Fruit fly (Drosophila melanogaster): ENCODE data around the gene CG11679.

Gene CG11679

dm6 chrX:15738890-15739550 lies at the start of gene CG11679, which contains the start of gene CG8206:
TSS of gene CG11679 (minus strand) at chrX:15738954.
TSS of gene CG8206 (plus strand) at chrX:15739230.
- TF ChIP-seq Sox102F (GFP tag; optimal IDR thresholded peaks at IDR 0.05) (no peak), CG11902 (GFP tag; optimal IDR thresholded peaks at IDR 0.05) (no peak), ss (GFP tag; optimal IDR thresholded peaks at IDR 0.05) (no peak), Eip75B (GFP tag; optimal IDR thresholded peaks at IDR 0.05) (peak; percentile 45), CG6792 (GFP tag; optimal IDR thresholded peaks at IDR 0.05) (peak; percentile 5), CG8119 (GFP tag; IDR thresholded peaks at IDR 0.05) (no peak), fd59A (GFP tag; optimal IDR thresholded peaks at IDR 0.05) (no peak), eg (GFP tag; IDR thresholded peaks at IDR 0.05) (peak; percentile 34; the same call in 1 of the 3 replicates), acj6 (GFP tag; optimal IDR thresholded peaks at IDR 0.05) (peak; percentile 33), Gug (GFP tag; IDR thresholded peaks at IDR 0.05) (no peak), CG11762 (GFP tag; optimal IDR thresholded peaks at IDR 0.05; ENCODE audit: insufficient read depth) (no peak), CG34406 (GFP tag; optimal IDR thresholded peaks at IDR 0.05) (no peak), Ets21C (GFP tag; optimal IDR thresholded peaks at IDR 0.05) (peak; percentile 39), Ets96B (tag; optimal IDR thresholded peaks at IDR 0.05) (peak; percentile 33), esn (GFP tag; optimal IDR thresholded peaks at IDR 0.05) (peak; percentile 50), Eip78C (GFP tag) (peak; percentile 79), vri (GFP tag; optimal IDR thresholded peaks at IDR 0.05) (peak; percentile 49), OdsH (GFP tag; optimal IDR thresholded peaks at IDR 0.05) (peak; percentile 48), CG6276 (GFP tag; optimal IDR thresholded peaks at IDR 0.05) (no peak), CG15336 (GFP tag; IDR thresholded peaks at IDR 0.05) (0 out of 2 replicates have a peak, but pooled peaks have one; percentile 23), CG31627 (GFP tag; optimal IDR thresholded peaks at IDR 0.05) (peak; percentile 50), Hr39 (GFP tag; optimal IDR thresholded peaks at IDR 0.05) (peak; percentile 46), CG3032 (tag; optimal IDR thresholded peaks at IDR 0.05) (peak; percentile 50), Smox (GFP tag; optimal IDR thresholded peaks at IDR 0.05) (peak; percentile 16), CG4318 (GFP tag; optimal IDR thresholded peaks at IDR 0.05) (no peak), Hr4 (GFP tag; optimal IDR thresholded peaks at IDR 0.05) (peak; percentile 43), dac (GFP tag; optimal IDR thresholded peaks at IDR 0.05) (no peak), Lpt (GFP tag; optimal IDR thresholded peaks at IDR 0.05) (no peak), CG6854 (GFP tag; optimal IDR thresholded peaks at IDR 0.05) (no peak), Hr38 (GFP tag; optimal IDR thresholded peaks at IDR 0.05) (no peak), cyc (GFP tag; optimal IDR thresholded peaks at IDR 0.05) (peak; percentile 51), Eip93F (GFP tag; optimal IDR thresholded peaks at IDR 0.05) (no peak), CG10669 (GFP tag; optimal IDR thresholded peaks at IDR 0.05) (no peak), CG16779 (tag; optimal IDR thresholded peaks at IDR 0.05) (no peak), salr (GFP tag; optimal IDR thresholded peaks at IDR 0.05) (no peak), CG6163 (GFP tag; IDR thresholded peaks at IDR 0.05) (0 out of 3 replicates have a peak, but pooled peaks have one; percentile 20), CG6808 (GFP tag; optimal IDR thresholded peaks at IDR 0.05) (no peak), fkh (GFP tag; optimal IDR thresholded peaks at IDR 0.05) (no peak), CG32006 (GFP tag; optimal IDR thresholded peaks at IDR 0.05) (peak; percentile 39), CG7368 (GFP tag; optimal IDR thresholded peaks at IDR 0.05) (no peak), CG9139 (GFP tag; optimal IDR thresholded peaks at IDR 0.05) (no peak), Met (GFP tag; optimal IDR thresholded peaks at IDR 0.05) (peak; percentile 36), svp (GFP tag) (peak; percentile 65), dsx (GFP tag; optimal IDR thresholded peaks at IDR 0.05; ENCODE audit: poor library complexity, severe bottlenecking) (no peak), Blimp-1 (GFP tag; optimal IDR thresholded peaks at IDR 0.05) (no peak), Sox14 (GFP tag; optimal IDR thresholded peaks at IDR 0.05) (peak; percentile 57), CG1621 (tag; optimal IDR thresholded peaks at IDR 0.05) (no peak), achi (GFP tag; optimal IDR thresholded peaks at IDR 0.05) (peak; percentile 30), pdm3 (GFP tag; optimal IDR thresholded peaks at IDR 0.05) (peak; percentile 32), topi (GFP tag; optimal IDR thresholded peaks at IDR 0.05) (peak; percentile 55), spab (GFP tag; optimal IDR thresholded peaks at IDR 0.05) (no peak)

Measured in whole organism, prepupa.